Fruit fly (Drosophila melanogaster) whole organism, wandering third instar larva: Measurements from ENCODE around the gene CG13813.
A peak's percentile ranks its signal among the peaks of the same experiment; 100 is the strongest.

Experiments used
- Abd-B ChIP-seq: fragments of >200 bp; optimal IDR thresholded peaks from 2 replicates; lab custom pipeline; 2017; ENCODE audit warnings: missing biosample characterization, missing genetic modification characterization
- CG9705 ChIP-seq: fragments of 200-800 bp; sonication (Bioruptor generic); optimal IDR thresholded peaks from 2 replicates; lab custom pipeline; 2018; ENCODE audit warnings: missing biosample characterization, mild to moderate bottlenecking, missing genetic modification characterization
- Dif ChIP-seq: fragments of 200-275, 200-300 bp; sonication (Bioruptor generic); optimal IDR thresholded peaks from 2 replicates; lab custom pipeline; 2018; ENCODE audit warnings: missing biosample characterization, missing genetic modification characterization; ENCODE audit not compliant: partially characterized antibody
- Hr83 ChIP-seq: fragments of 200-300 bp; sonication (Bioruptor generic); optimal IDR thresholded peaks from 2 replicates; lab custom pipeline; 2016; ENCODE audit warnings: missing biosample characterization, mild to moderate bottlenecking, missing genetic modification characterization, moderate library complexity; ENCODE audit not compliant: poor library complexity, severe bottlenecking
- Myc ChIP-seq: fragments of >200 bp; optimal IDR thresholded peaks from 2 replicates; lab custom pipeline; 2017
- N ChIP-seq: fragments of >200 bp; optimal IDR thresholded peaks from 2 replicates; lab custom pipeline; 2018; ENCODE audit warnings: missing biosample characterization, missing external identifiers, missing genetic modification characterization
- OdsH ChIP-seq: fragments of 200-800 bp; sonication (Bioruptor generic); optimal IDR thresholded peaks from 2 replicates; lab custom pipeline; 2016; ENCODE audit warnings: missing biosample characterization, mild to moderate bottlenecking, missing genetic modification characterization
- br ChIP-seq: fragments of 200-800 bp; sonication (Bioruptor generic); optimal IDR thresholded peaks from 2 replicates; lab custom pipeline; 2016; ENCODE audit warnings: missing biosample characterization, missing genetic modification characterization
- dsf ChIP-seq: sonication (Bioruptor generic); optimal IDR thresholded peaks from 2 replicates; lab custom pipeline; 2016; ENCODE audit warnings: missing biosample characterization, missing genetic modification characterization, borderline replicate concordance
- lola ChIP-seq: fragments of >200 bp; optimal IDR thresholded peaks from 2 replicates; lab custom pipeline; 2017; ENCODE audit warnings: missing biosample characterization, missing genetic modification characterization

- TF ChIP-seq Myc (lab: Kevin White, UChicago) (no peak), Abd-B (GFP tag; lab: Kevin White, UChicago) (no peak), Hr83 (GFP tag; lab: Kevin White, UChicago) (peak; percentile 6), Dif (GFP tag; lab: Kevin White, UChicago) (no peak), CG9705 (GFP tag; lab: Kevin White, UChicago) (peak; percentile 67), lola (GFP tag; lab: Kevin White, UChicago) (no peak), br (peak; percentile 86), dsf (GFP tag; lab: Kevin White, UChicago) (no peak), OdsH (GFP tag; lab: Kevin White, UChicago) (peak; percentile 85), N (GFP tag; lab: Kevin White, UChicago) (no peak)
These were observed 16.2 kb downstream of the CG13813 start, which contains the start of gene rdgC for dm6 chr3L:20247513-20248173.
